Fruit fly (Drosophila melanogaster): ENCODE data around the gene Rad60.

The Rad60 gene

DNA sequence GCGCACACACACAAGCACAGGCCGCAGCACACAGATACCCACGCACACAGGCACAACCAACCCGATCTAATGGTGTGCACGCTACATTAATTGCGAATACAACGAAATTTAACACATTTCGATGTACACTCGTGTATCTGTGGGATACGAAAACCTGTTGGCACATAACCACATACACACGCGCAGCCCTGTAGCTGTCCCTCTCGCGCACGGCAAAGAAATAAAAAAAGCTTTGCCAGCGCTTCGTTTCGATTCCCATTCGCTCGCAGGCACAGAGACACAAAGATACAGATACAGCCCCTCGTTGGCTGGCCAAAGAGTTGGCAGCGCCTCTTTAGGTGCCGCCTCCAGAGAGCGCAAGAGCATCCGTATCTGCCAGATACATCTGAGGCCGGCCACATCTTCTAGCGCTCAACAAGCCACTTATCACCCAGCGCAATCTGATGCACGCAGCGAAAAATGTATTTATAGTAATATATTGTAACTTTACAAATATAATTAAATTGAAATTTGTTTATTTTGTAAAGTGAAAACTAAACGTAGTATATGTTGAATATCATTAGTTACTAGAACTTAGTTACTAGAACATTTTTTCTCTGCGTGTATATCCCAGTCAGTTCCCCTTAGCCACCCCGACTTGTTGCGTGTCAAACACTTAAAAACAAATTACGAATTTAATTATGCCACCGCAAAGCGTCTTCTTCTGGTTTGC, 41.9 kb upstream of the Rad60 start:
- TF ChIP-seq CG8301 (tag; optimal IDR thresholded peaks at IDR 0.05) (peak; percentile 55), CG34367 (tag; optimal IDR thresholded peaks at IDR 0.05) (peak; percentile 54), Pif1A (GFP tag; optimal IDR thresholded peaks at IDR 0.05) (peak; percentile 48), CG10348 (GFP tag; IDR thresholded peaks at IDR 0.05) (no peak), Ets98B (GFP tag; IDR thresholded peaks at IDR 0.05) (peak; percentile 80), CG15710 (tag; optimal IDR thresholded peaks at IDR 0.05) (peak; percentile 57), D1 (tag; optimal IDR thresholded peaks at IDR 0.05) (no peak), CG9948 (tag; optimal IDR thresholded peaks at IDR 0.05) (peak; percentile 57), CG13204 (GFP tag; optimal IDR thresholded peaks at IDR 0.05) (peak; percentile 56), CG17806 (tag; optimal IDR thresholded peaks at IDR 0.05) (peak; percentile 47), CG14655 (GFP tag; optimal IDR thresholded peaks at IDR 0.05) (peak; percentile 64), rn (GFP tag; IDR thresholded peaks at IDR 0.05) (no peak), fd96Ca (GFP tag; IDR thresholded peaks at IDR 0.05) (peak; percentile 78), CG32121 (GFP tag; IDR thresholded peaks at IDR 0.05) (peak; percentile 80), gl (tag; optimal IDR thresholded peaks at IDR 0.05) (peak; percentile 78), EcR (GFP tag; optimal IDR thresholded peaks at IDR 0.05) (no peak), Snoo (tag; optimal IDR thresholded peaks at IDR 0.05) (peak; percentile 54), CG8159 (tag; optimal IDR thresholded peaks at IDR 0.05) (peak; percentile 42), CG12605 (GFP tag; IDR thresholded peaks at IDR 0.05) (peak; percentile 61), CG4496 (GFP tag; IDR thresholded peaks at IDR 0.05) (peak; percentile 84), Pif1B (GFP tag; optimal IDR thresholded peaks at IDR 0.05) (peak; percentile 67)

DNA sequence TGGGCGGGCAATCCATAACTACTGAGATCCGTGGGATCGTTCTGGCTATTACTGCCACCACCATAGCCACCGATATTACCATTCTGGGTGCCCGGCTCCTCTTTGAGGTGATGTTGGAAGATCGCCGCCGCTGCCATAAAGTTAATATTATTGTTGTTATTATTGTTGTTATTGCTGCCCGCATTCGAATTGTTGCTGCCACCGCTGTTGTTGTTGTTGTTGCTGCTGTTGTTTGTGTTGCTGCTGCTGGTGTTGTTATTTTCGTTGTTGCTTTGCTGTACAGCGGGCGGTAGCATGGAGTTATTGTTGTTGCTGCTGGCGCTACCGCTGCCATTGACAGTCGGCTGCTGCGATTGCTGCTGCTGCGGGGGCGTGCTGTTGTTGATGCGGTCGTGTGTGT, 41.0 kb upstream of the Rad60 start:
- TF ChIP-seq Snoo (tag; optimal IDR thresholded peaks at IDR 0.05) (no peak), CG9948 (tag; optimal IDR thresholded peaks at IDR 0.05) (no peak), CG10348 (GFP tag; IDR thresholded peaks at IDR 0.05) (no peak), gl (tag; optimal IDR thresholded peaks at IDR 0.05) (no peak), CG12605 (GFP tag; IDR thresholded peaks at IDR 0.05) (no peak), CG4496 (GFP tag; IDR thresholded peaks at IDR 0.05) (no peak), CG15710 (tag; optimal IDR thresholded peaks at IDR 0.05) (no peak), Ets98B (GFP tag; IDR thresholded peaks at IDR 0.05) (no peak), CG13204 (GFP tag; optimal IDR thresholded peaks at IDR 0.05) (no peak), CG32121 (GFP tag; IDR thresholded peaks at IDR 0.05) (no peak), rn (GFP tag; IDR thresholded peaks at IDR 0.05) (no peak), CG17806 (tag; optimal IDR thresholded peaks at IDR 0.05) (no peak), D1 (tag; optimal IDR thresholded peaks at IDR 0.05) (no peak)

DNA sequence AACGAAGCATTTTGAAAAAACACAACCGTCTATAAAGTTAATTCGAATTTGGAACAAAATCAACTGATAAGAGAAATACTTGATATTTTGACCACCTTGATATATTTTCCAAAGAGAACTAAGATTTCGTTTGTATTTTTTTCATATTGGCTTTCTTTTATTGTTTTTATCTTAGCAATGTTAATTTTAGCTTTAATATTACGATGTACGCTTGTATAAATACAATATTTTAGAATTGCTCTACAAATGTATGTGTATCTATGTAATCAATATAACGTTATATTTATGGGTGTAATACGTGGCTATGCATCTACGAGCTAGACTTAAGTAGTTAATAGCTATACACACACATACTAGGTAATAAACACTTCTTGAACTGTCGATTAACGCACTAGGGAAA, 38.8 kb upstream of the Rad60 start, which contains the start of gene bb8:
Gene bb8, minus strand, starts transcription at position 101 of the 400 bp plus-strand sequence.
- TF ChIP-seq fd96Ca (GFP tag; IDR thresholded peaks at IDR 0.05) (no peak), Pif1A (GFP tag; optimal IDR thresholded peaks at IDR 0.05) (no peak), CG10348 (GFP tag; IDR thresholded peaks at IDR 0.05) (no peak), CG8301 (tag; optimal IDR thresholded peaks at IDR 0.05) (no peak), CG17806 (tag; optimal IDR thresholded peaks at IDR 0.05) (no peak), Snoo (tag; optimal IDR thresholded peaks at IDR 0.05) (no peak), CG8159 (tag; optimal IDR thresholded peaks at IDR 0.05) (no peak), rn (GFP tag; IDR thresholded peaks at IDR 0.05) (no peak), D1 (tag; optimal IDR thresholded peaks at IDR 0.05) (no peak), CG14655 (GFP tag; optimal IDR thresholded peaks at IDR 0.05) (no peak), CG13204 (GFP tag; optimal IDR thresholded peaks at IDR 0.05) (no peak), EcR (GFP tag; optimal IDR thresholded peaks at IDR 0.05) (no peak), CG12605 (GFP tag; IDR thresholded peaks at IDR 0.05) (no peak), CG34367 (tag; optimal IDR thresholded peaks at IDR 0.05) (no peak), Ets98B (GFP tag; IDR thresholded peaks at IDR 0.05) (no peak), CG9948 (tag; optimal IDR thresholded peaks at IDR 0.05) (no peak), CG4496 (GFP tag; IDR thresholded peaks at IDR 0.05) (no peak)

DNA sequence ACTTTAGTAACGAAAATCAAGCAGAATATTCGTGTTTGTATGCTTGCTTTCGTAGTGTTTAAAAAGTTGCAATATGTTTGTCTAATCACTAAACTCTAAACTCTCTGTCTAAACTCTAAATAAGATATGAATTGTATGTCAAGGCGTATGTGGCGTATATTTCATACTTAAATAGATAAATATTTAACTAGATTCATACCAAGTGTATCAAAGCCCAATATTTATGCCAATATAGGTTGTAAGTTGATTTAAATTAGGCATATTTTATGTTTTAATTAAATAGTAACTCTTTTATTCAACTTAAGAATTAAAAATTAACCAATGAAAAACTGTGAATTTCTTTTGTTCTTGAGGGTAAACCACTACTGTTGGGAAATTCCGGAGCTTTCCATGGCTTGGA, 36.7 kb upstream of the Rad60 start, which contains the start of gene wam:
Gene wam, minus strand, starts transcription at position 101 of the 400 bp plus-strand sequence.
- TF ChIP-seq CG10348 (GFP tag; IDR thresholded peaks at IDR 0.05), result no peak
- no peak for TF ChIP-seq CG4496 (GFP tag; IDR thresholded peaks at IDR 0.05)
- TF ChIP-seq gl (tag; optimal IDR thresholded peaks at IDR 0.05), result no peak
- no peak for TF ChIP-seq CG34367 (tag; optimal IDR thresholded peaks at IDR 0.05)
- TF ChIP-seq Ets98B (GFP tag; IDR thresholded peaks at IDR 0.05), result no peak
- TF ChIP-seq EcR (GFP tag; optimal IDR thresholded peaks at IDR 0.05), result no peak
- TF ChIP-seq CG9948 (tag; optimal IDR thresholded peaks at IDR 0.05), result no peak
- no peak for TF ChIP-seq CG8301 (tag; optimal IDR thresholded peaks at IDR 0.05)
- TF ChIP-seq CG12605 (GFP tag; IDR thresholded peaks at IDR 0.05), result no peak
- TF ChIP-seq CG13204 (GFP tag; optimal IDR thresholded peaks at IDR 0.05), result no peak
- no peak for TF ChIP-seq Snoo (tag; optimal IDR thresholded peaks at IDR 0.05)
- no peak for TF ChIP-seq CG8159 (tag; optimal IDR thresholded peaks at IDR 0.05)
- TF ChIP-seq CG17806 (tag; optimal IDR thresholded peaks at IDR 0.05), result no peak

DNA sequence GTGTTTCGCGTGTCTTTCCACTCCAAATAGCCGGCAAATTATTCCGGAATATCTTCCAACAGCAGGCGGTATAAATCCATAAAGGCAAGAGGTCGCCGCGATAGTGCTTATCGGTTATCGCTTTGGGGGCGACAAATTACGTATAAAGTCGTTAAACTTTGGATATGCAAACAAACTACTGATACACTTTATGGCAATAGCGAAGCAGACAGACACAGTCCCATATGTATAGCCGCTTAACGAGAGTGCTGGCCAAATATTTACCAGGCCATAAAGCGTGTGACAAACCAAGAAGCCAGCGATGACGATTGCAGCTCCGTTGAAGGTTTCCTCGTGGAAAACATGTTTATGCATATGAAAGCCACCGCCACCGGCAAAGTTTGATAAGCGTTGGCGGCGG, 33.0 kb upstream of the Rad60 start:
- TF ChIP-seq EcR (GFP tag; optimal IDR thresholded peaks at IDR 0.05) (peak; percentile 66), CG8159 (tag; optimal IDR thresholded peaks at IDR 0.05) (no peak), CG34367 (tag; optimal IDR thresholded peaks at IDR 0.05) (no peak), Snoo (tag; optimal IDR thresholded peaks at IDR 0.05) (no peak), fd96Ca (GFP tag; IDR thresholded peaks at IDR 0.05) (no peak)

DNA sequence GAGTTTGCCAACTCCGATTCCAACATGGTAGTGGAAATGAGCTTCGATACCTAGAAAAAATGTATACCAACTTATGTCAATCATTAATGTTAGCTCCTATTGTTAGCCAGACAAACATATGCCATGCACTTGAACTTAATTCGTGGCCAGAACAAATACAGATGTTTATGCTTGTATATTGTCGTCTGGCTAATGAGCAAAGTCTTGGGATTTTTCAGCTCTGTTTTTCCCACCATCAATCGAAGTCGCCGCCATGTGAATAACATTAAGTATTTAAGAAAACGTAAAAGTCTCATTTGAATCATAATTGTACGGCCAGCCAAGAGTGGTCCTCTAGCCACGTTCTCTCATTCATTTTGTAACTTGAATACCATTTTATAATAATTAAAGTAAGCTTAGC, 32.4 kb upstream of the Rad60 start, which contains the start of gene CG6763:
Gene CG6763, plus strand, starts transcription at position 301 of the 400 bp plus-strand sequence.
- TF ChIP-seq D1 (tag; optimal IDR thresholded peaks at IDR 0.05), result no peak
